Worm (Caenorhabditis elegans): Measurements from ENCODE around the gene T25F10.1.
A peak's percentile ranks its signal among the peaks of the same experiment; 100 is the strongest.

T25F10.1 gene

ce11 chrV:6778457-6778856, 10.2 kb downstream of the T25F10.1 start:
- no peak for TF ChIP-seq C34B4.2 (tag; optimal IDR thresholded peaks at IDR 0.05)
- TF ChIP-seq lin-39 (tag; optimal IDR thresholded peaks at IDR 0.05): no peak
- peak; percentile 36 for TF ChIP-seq nhr-11 (tag; optimal IDR thresholded peaks at IDR 0.05)
- TF ChIP-seq fkh-8 (tag; optimal IDR thresholded peaks at IDR 0.05): peak; percentile 67
- peak; percentile 89 for TF ChIP-seq hlh-4 (tag; optimal IDR thresholded peaks at IDR 0.05)
- TF ChIP-seq nhr-47 (tag; optimal IDR thresholded peaks at IDR 0.05): peak; percentile 15
- no peak for TF ChIP-seq egl-27 (tag; optimal IDR thresholded peaks at IDR 0.05)
- TF ChIP-seq nhr-12 (tag; optimal IDR thresholded peaks at IDR 0.05): no peak
- TF ChIP-seq lsy-2 (tag; optimal IDR thresholded peaks at IDR 0.05): no peak
- no peak for TF ChIP-seq hlh-17 (GFP tag; optimal IDR thresholded peaks at IDR 0.05; ENCODE audit: borderline replicate concordance)
- TF ChIP-seq ces-1 (GFP tag; optimal IDR thresholded peaks at IDR 0.05): no peak
- TF ChIP-seq elt-2 (tag; optimal IDR thresholded peaks at IDR 0.05): no peak
- TF ChIP-seq tbx-2 (tag; optimal IDR thresholded peaks at IDR 0.05): no peak
- TF ChIP-seq C16A3.4 (tag; optimal IDR thresholded peaks at IDR 0.05): no peak
- TF ChIP-seq unc-62 (GFP tag; optimal IDR thresholded peaks at IDR 0.05): no peak
- TF ChIP-seq nhr-71 (tag; optimal IDR thresholded peaks at IDR 0.05): peak; percentile 59

- TF ChIP-seq lir-3 (tag; optimal IDR thresholded peaks at IDR 0.05; ENCODE audit: poor library complexity): no peak
- TF ChIP-seq fos-1 (tag; optimal IDR thresholded peaks at IDR 0.05): no peak
Measured at ce11 chrV:6780166-6780565, 11.9 kb downstream of the T25F10.1 start, which contains the start of gene ZC404.15. ZC404.15 (plus strand) TSS chrV:6780466.

- TF ChIP-seq fkh-8 (tag; optimal IDR thresholded peaks at IDR 0.05) (peak; percentile 48), snu-23 (GFP tag; optimal IDR thresholded peaks at IDR 0.05) (no peak), unc-130 (tag; optimal IDR thresholded peaks at IDR 0.05) (no peak), nhr-47 (tag; optimal IDR thresholded peaks at IDR 0.05) (peak; percentile 33), nhr-71 (tag; optimal IDR thresholded peaks at IDR 0.05) (peak; percentile 54), hlh-4 (tag; optimal IDR thresholded peaks at IDR 0.05) (peak; percentile 62)
Measured at ce11 chrV:6780676-6781075, 12.4 kb downstream of the T25F10.1 start.

- TF ChIP-seq lin-14 (GFP tag; optimal IDR thresholded peaks at IDR 0.05): no peak
- TF ChIP-seq C16A3.4 (tag; optimal IDR thresholded peaks at IDR 0.05): no peak
- TF ChIP-seq unc-86 (tag; optimal IDR thresholded peaks at IDR 0.05): no peak
- no peak for TF ChIP-seq lin-35 (GFP tag; optimal IDR thresholded peaks at IDR 0.05)
- no peak for TF ChIP-seq lin-15B (tag; optimal IDR thresholded peaks at IDR 0.05)
- TF ChIP-seq C04F5.9 (tag; optimal IDR thresholded peaks at IDR 0.05): no peak
- TF ChIP-seq ceh-90 (tag; optimal IDR thresholded peaks at IDR 0.05): no peak
- TF ChIP-seq sup-37 (GFP tag; optimal IDR thresholded peaks at IDR 0.05): no peak
- no peak for TF ChIP-seq pqm-1 (tag; optimal IDR thresholded peaks at IDR 0.05)
- no peak for TF ChIP-seq dsc-1 (tag; optimal IDR thresholded peaks at IDR 0.05)
- TF ChIP-seq nhr-76 (tag; optimal IDR thresholded peaks at IDR 0.05): no peak
- no peak for TF ChIP-seq aha-1 (tag; optimal IDR thresholded peaks at IDR 0.05)
- TF ChIP-seq nhr-90 (tag; optimal IDR thresholded peaks at IDR 0.05; ENCODE audit: poor library complexity): no peak
- TF ChIP-seq unc-62 (GFP tag; optimal IDR thresholded peaks at IDR 0.05): no peak
- TF ChIP-seq skn-1 (tag; optimal IDR thresholded peaks at IDR 0.05): no peak
- TF ChIP-seq tbx-2 (tag; optimal IDR thresholded peaks at IDR 0.05): no peak
- TF ChIP-seq nhr-12 (tag; optimal IDR thresholded peaks at IDR 0.05): no peak
- TF ChIP-seq hpl-2 (GFP tag; optimal IDR thresholded peaks at IDR 0.05): no peak
- no peak for TF ChIP-seq nhr-11 (tag; optimal IDR thresholded peaks at IDR 0.05)
- TF ChIP-seq C34B4.2 (tag; optimal IDR thresholded peaks at IDR 0.05): no peak
Measured at ce11 chrV:6782260-6782659, 14.0 kb downstream of the T25F10.1 start.

- no peak for TF ChIP-seq aly-2 (tag; optimal IDR thresholded peaks at IDR 0.05)
- no peak for TF ChIP-seq fkh-10 (GFP tag; optimal IDR thresholded peaks at IDR 0.05)
- TF ChIP-seq sup-37 (GFP tag; optimal IDR thresholded peaks at IDR 0.05): no peak
- TF ChIP-seq mep-1 (tag; optimal IDR thresholded peaks at IDR 0.05): no peak
- TF ChIP-seq lin-15B (tag; optimal IDR thresholded peaks at IDR 0.05): no peak
- TF ChIP-seq efl-1 (optimal IDR thresholded peaks at IDR 0.05): no peak
- peak in 1 of 2 experiments; percentile 60 for TF ChIP-seq efl-1 (GFP tag; optimal IDR thresholded peaks at IDR 0.05 in 1 of 2)
- TF ChIP-seq tlp-1 (tag; optimal IDR thresholded peaks at IDR 0.05): no peak
- TF ChIP-seq ceh-8 (GFP tag; optimal IDR thresholded peaks at IDR 0.05): no peak
Measured at ce11 chrV:6783044-6783625, 14.8 kb downstream of the T25F10.1 start.
